Fruit fly (Drosophila melanogaster) S2 (cell line): ENCODE results near the gene CCT6.

Source experiments
- CG8478 ChIP-seq: fragments of >200 bp; optimal IDR thresholded peaks from 2 replicates; lab custom pipeline; 2018
- CTCF ChIP-seq, 2 experiments: fragments of >200 bp; optimal IDR thresholded peaks; 2 replicates each; lab custom pipeline; 2018

dm6 chrX:15709984-15710750, 36.3 kb upstream of the CCT6 start, which contains the start of the genes CG9281 and CG15601:
- TF ChIP-seq CTCF (optimal IDR thresholded peaks at IDR 0.05; lab: Kevin White, UChicago) (peak in 1 of 2 experiments; percentile 17), CG8478 (no peak)
